Fruit fly (Drosophila melanogaster): ENCODE results near the gene Srg1.

DNA sequence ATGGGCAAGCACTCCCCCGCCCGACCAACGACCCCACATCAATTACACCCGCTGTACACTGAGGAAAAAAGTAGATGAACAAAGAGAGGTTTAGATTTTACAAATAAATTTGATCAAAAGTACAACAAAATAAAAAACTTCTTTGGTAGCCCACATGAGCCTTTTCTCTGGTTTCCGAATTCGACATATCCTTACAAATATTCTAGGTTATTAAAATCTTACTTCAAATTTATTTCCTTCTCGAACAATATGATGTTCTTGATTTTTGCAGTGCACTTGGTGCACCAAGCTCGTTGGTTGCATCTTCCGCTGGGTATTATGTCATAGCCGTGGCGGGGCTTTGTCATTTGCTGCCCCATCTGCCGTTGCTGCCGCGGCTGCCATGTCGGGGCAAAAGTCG lies 42.1 kb upstream of the Srg1 start:
- TF ChIP-seq CG6175 (GFP tag; IDR thresholded peaks at IDR 0.05) = no peak
- TF ChIP-seq Mrtf (GFP tag; IDR thresholded peaks at IDR 0.05) = no peak

Measured in whole organism, embryonic.